Worm (Caenorhabditis elegans): ENCODE measurements around the gene F53F4.7.

Gene F53F4.7

ce11 chrV:13653713-13654393 lies 40.1 kb upstream of the F53F4.7 start, which contains the start of gene lpin-1 (continued):
- TF ChIP-seq pha-4 (GFP tag; IDR thresholded peaks at IDR 0.05) (no peak), pha-4 (tag; optimal IDR thresholded peaks at IDR 0.05) (no peak), mdl-1 (tag; optimal IDR thresholded peaks at IDR 0.05) (peak in 1 of 2 experiments; percentile 54), snpc-1.2 (GFP tag; IDR thresholded peaks at IDR 0.05) (no peak), tag-97 (GFP tag; IDR thresholded peaks at IDR 0.05) (no peak), dpl-1 (GFP tag; optimal IDR thresholded peaks at IDR 0.05) (no peak), mes-2 (tag; optimal IDR thresholded peaks at IDR 0.05; ENCODE audit: poor library complexity, severe bottlenecking) (peak; percentile 6), madf-9 (GFP tag; conservative IDR thresholded peaks at IDR 0.05) (no peak), nhr-237 (tag; optimal IDR thresholded peaks at IDR 0.05) (no peak), nhr-102 (tag; optimal IDR thresholded peaks at IDR 0.05) (no peak), lim-7 (GFP tag; IDR thresholded peaks at IDR 0.05) (no peak), aha-1 (tag) (peak; percentile 96), lir-3 (tag; optimal IDR thresholded peaks at IDR 0.05) (no peak), zag-1 (tag; optimal IDR thresholded peaks at IDR 0.05) (no peak), hmg-1.1 (GFP tag; IDR thresholded peaks at IDR 0.05) (no peak)

ce11 chrV:13652322-13652721 lies 38.6 kb upstream of the F53F4.7 start:
- TF ChIP-seq nhr-28 (tag; optimal IDR thresholded peaks at IDR 0.05) (peak; percentile 64), T20F7.1 (GFP tag; optimal IDR thresholded peaks at IDR 0.05) (peak; percentile 47), nhr-77 (tag; optimal IDR thresholded peaks at IDR 0.05) (peak; percentile 31), ctbp-1 (GFP tag; IDR thresholded peaks at IDR 0.05) (no peak), nhr-25 (tag; optimal IDR thresholded peaks at IDR 0.05; ENCODE audit: borderline replicate concordance, insufficient read depth) (no peak), daf-12 (tag; optimal IDR thresholded peaks at IDR 0.05) (no peak)

DNA sequence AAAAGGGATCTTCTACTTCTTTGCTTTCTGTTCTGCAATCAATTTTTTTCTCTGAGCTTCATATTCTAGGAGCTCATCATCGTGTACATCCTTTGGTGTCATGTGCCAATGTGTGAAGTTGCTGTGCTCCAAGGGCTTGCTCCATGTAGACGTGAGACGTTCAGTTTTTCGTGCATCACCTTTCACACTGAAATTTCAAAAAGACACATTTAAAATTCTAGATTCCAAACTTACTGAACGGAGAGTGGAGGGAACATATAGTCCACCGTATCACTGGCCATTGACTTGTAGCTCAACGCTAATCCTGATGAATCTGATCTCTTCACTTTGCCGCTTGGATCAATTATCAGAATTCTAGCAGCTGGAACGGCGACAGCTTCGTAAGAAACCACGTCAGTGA lies 37.0 kb upstream of the F53F4.7 start:
- TF ChIP-seq mep-1 (tag; optimal IDR thresholded peaks at IDR 0.05) (no peak), Y5F2A.4 (GFP tag; optimal IDR thresholded peaks at IDR 0.05) (no peak), unc-62 (GFP tag; optimal IDR thresholded peaks at IDR 0.05 in 1 of 2) (peak in 1 of 2 experiments; percentile 96), unc-62 (tag; optimal IDR thresholded peaks at IDR 0.05) (no peak), ceh-20 (GFP tag; IDR thresholded peaks at IDR 0.05) (no peak), sdz-12 (GFP tag; optimal IDR thresholded peaks at IDR 0.05) (no peak), daf-12 (tag; optimal IDR thresholded peaks at IDR 0.05) (no peak), zfp-3 (GFP tag; conservative IDR thresholded peaks at IDR 0.05) (0 out of 2 replicates have a peak, but pooled peaks have one; percentile 10), hmg-1.1 (GFP tag; IDR thresholded peaks at IDR 0.05) (0 out of 2 replicates have a peak, but pooled peaks have one; percentile 11)

ce11 chrV:13649730-13650349 lies 36.1 kb upstream of the F53F4.7 start, which contains the start of gene H37A05.4:
TSS of gene H37A05.4 (minus strand) at chrV:13649780.
- TF ChIP-seq dmd-9 (GFP tag; IDR thresholded peaks at IDR 0.05) (no peak), arid-1 (GFP tag; conservative IDR thresholded peaks at IDR 0.05) (peak; percentile 42; the same call in 1 of the 2 replicates), mxl-2 (GFP tag; conservative IDR thresholded peaks at IDR 0.05) (no peak), zip-11 (GFP tag; IDR thresholded peaks at IDR 0.05) (no peak), saeg-2 (GFP tag; IDR thresholded peaks at IDR 0.05) (no peak), ceh-32 (tag; optimal IDR thresholded peaks at IDR 0.05; ENCODE audit: poor library complexity) (no peak), nhr-111 (GFP tag; optimal IDR thresholded peaks at IDR 0.05) (no peak), mdt-29 (GFP tag; IDR thresholded peaks at IDR 0.05) (peak; percentile 18; the same call in 1 of the 2 replicates), nhr-48 (tag; optimal IDR thresholded peaks at IDR 0.05) (peak; percentile 23), spr-1 (tag; optimal IDR thresholded peaks at IDR 0.05) (peak; percentile 8), ctbp-1 (GFP tag; IDR thresholded peaks at IDR 0.05) (0 out of 2 replicates have a peak, but pooled peaks have one; percentile 36), lin-38 (GFP tag; IDR thresholded peaks at IDR 0.05) (peak; percentile 50), F10B5.3 (tag; optimal IDR thresholded peaks at IDR 0.05) (no peak), zfp-2 (tag; optimal IDR thresholded peaks at IDR 0.05) (no peak), hlh-30 (tag; optimal IDR thresholded peaks at IDR 0.05; ENCODE audit: insufficient read depth) (no peak), F44E2.7 (GFP tag; IDR thresholded peaks at IDR 0.05) (no peak), daf-16 (GFP tag; optimal IDR thresholded peaks at IDR 0.05) (no peak), daf-16 (tag; optimal IDR thresholded peaks at IDR 0.05) (no peak), unc-130 (GFP tag; optimal IDR thresholded peaks at IDR 0.05) (no peak)

Data from whole organism, L4 larva.